Worm (Caenorhabditis elegans) whole organism, L4/young adult: ENCODE results near the gene F42D1.4.

Experiments
- W03F9.2 ChIP-seq: fragments of 150-350 bp; optimal IDR thresholded peaks from 2 replicates; lab custom pipeline; 2014; ENCODE audit warnings: missing biosample characterization, missing genetic modification characterization
- dao-5 ChIP-seq: sonication (generic microtip); optimal IDR thresholded peaks from 2 replicates; lab custom pipeline; 2016; ENCODE audit warnings: missing genotype, missing genetic modification characterization, moderate library complexity, missing compliant biosample characterization
- him-1 ChIP-seq: sonication (generic microtip); optimal IDR thresholded peaks from 2 replicates; lab custom pipeline; 2016; ENCODE audit warnings: missing genotype, missing genetic modification reagents, missing genetic modification characterization, missing compliant biosample characterization

ce11 chrX:14815412-14815811, 8.4 kb downstream of the F42D1.4 start:
- TF ChIP-seq him-1 (tag; lab: Kevin White, UChicago), result peak; percentile 25
- no peak for TF ChIP-seq W03F9.2 (tag; lab: Kevin White, UChicago)
- no peak for TF ChIP-seq dao-5 (tag; lab: Kevin White, UChicago)
